Fruit fly (Drosophila melanogaster) whole organism, embryonic: ENCODE data around the gene Sqor.
A peak's percentile ranks its signal among the peaks of the same experiment; 100 is the strongest.

Experiments used
- Atf3 ChIP-seq: fragments of 200-800 bp; sonication (Bioruptor generic); optimal IDR thresholded peaks from 3 replicates; lab custom pipeline; 2016; ENCODE audit warnings: missing biosample characterization, missing genetic modification characterization
- CG10462 ChIP-seq: fragments of 200-800 bp; sonication (Bioruptor generic); optimal IDR thresholded peaks from 2 replicates; lab custom pipeline; 2016; ENCODE audit warnings: missing biosample characterization, missing genetic modification characterization
- CG10565 ChIP-seq: fragments of 200-800 bp; sonication (Bioruptor generic); optimal IDR thresholded peaks from 3 replicates; lab custom pipeline; 2016; ENCODE audit warnings: missing biosample characterization, mild to moderate bottlenecking, missing genetic modification characterization
- CG11696 ChIP-seq: fragments of 200-800 bp; sonication (Bioruptor generic); IDR thresholded peaks from 2 replicates; pipeline ENCODE4 v1.3.6; 2022; ENCODE audit warnings: missing biosample characterization, missing genetic modification characterization
- CG12391 ChIP-seq: fragments of 200-800 bp; sonication (Bioruptor generic); optimal IDR thresholded peaks from 3 replicates; lab custom pipeline; 2018; ENCODE audit warnings: missing biosample characterization, mild to moderate bottlenecking, missing genetic modification characterization, moderate library complexity
- CG12942 ChIP-seq: fragments of 200-800 bp; sonication (Bioruptor generic); optimal IDR thresholded peaks from 3 replicates; lab custom pipeline; 2016; ENCODE audit warnings: missing biosample characterization, missing genetic modification characterization
- CG13287 ChIP-seq: fragments of 200-800 bp; sonication (Bioruptor generic); IDR thresholded peaks from 2 replicates; pipeline ENCODE4 v1.3.6; 2022; ENCODE audit warnings: missing biosample characterization, missing genetic modification characterization; ENCODE audit not compliant: partially characterized antibody
- CG13424 ChIP-seq: fragments of 200-800 bp; sonication (Bioruptor generic); optimal IDR thresholded peaks from 2 replicates; lab custom pipeline; 2019; ENCODE audit warnings: missing biosample characterization, mild to moderate bottlenecking, missing genetic modification characterization, moderate library complexity
- CG13624 ChIP-seq: fragments of 200-800 bp; sonication (Bioruptor generic); optimal IDR thresholded peaks from 2 replicates; lab custom pipeline; 2016; ENCODE audit warnings: missing biosample characterization, missing genetic modification characterization
- CG15514 ChIP-seq: fragments of 200-800 bp; sonication (Bioruptor generic); optimal IDR thresholded peaks from 3 replicates; lab custom pipeline; 2017; ENCODE audit warnings: missing biosample characterization, missing genetic modification characterization, mild to moderate bottlenecking, moderate library complexity, missing genetic modification reagents
- CG17385 ChIP-seq: fragments of 200-800 bp; sonication (Bioruptor generic); optimal IDR thresholded peaks from 3 replicates; lab custom pipeline; 2018; ENCODE audit warnings: missing biosample characterization, mild to moderate bottlenecking, missing genetic modification characterization
- CG30403 ChIP-seq: fragments of 200-800 bp; sonication (Bioruptor generic); optimal IDR thresholded peaks from 3 replicates; lab custom pipeline; 2016; ENCODE audit warnings: missing biosample characterization, missing genetic modification characterization
- CG3726 ChIP-seq: fragments of 200-800 bp; sonication (Bioruptor generic); IDR thresholded peaks from 3 replicates; pipeline ENCODE4, ENCODE4 v1.3.6; 2022; ENCODE audit warnings: missing biosample characterization, missing genetic modification characterization
- CG3847 ChIP-seq: fragments of 200-800 bp; sonication (Bioruptor generic); IDR thresholded peaks from 2 replicates; pipeline ENCODE4 v1.3.6; 2022; ENCODE audit warnings: missing biosample characterization, missing genetic modification characterization
- CG4360 ChIP-seq: fragments of 200-800 bp; sonication (Bioruptor generic); IDR thresholded peaks from 2 replicates; pipeline ENCODE4 v1.3.6; 2022; ENCODE audit warnings: missing biosample characterization, missing genetic modification characterization
- CG5953 ChIP-seq: fragments of 200-800 bp; sonication (Bioruptor generic); IDR thresholded peaks from 2 replicates; pipeline ENCODE4 v1.3.6; 2022; ENCODE audit warnings: missing biosample characterization, missing genetic modification characterization
- CG6654 ChIP-seq: fragments of 200-800 bp; sonication (Bioruptor generic); optimal IDR thresholded peaks from 2 replicates; lab custom pipeline; 2017; ENCODE audit warnings: missing biosample characterization, mild to moderate bottlenecking, missing genetic modification characterization
- CG6791 ChIP-seq: fragments of 200-800 bp; sonication (Bioruptor generic); IDR thresholded peaks from 3 replicates; pipeline ENCODE4 v1.3.6; 2022; ENCODE audit warnings: missing biosample characterization, missing genetic modification characterization; ENCODE audit not compliant: partially characterized antibody
- CG6854 ChIP-seq: fragments of 200-800 bp; sonication (Bioruptor generic); optimal IDR thresholded peaks from 3 replicates; lab custom pipeline; 2017; ENCODE audit warnings: missing biosample characterization, mild to moderate bottlenecking, missing genetic modification characterization
- CG7357 ChIP-seq: fragments of 200-800 bp; sonication (Bioruptor generic); IDR thresholded peaks from 3 replicates; pipeline ENCODE4 v1.3.6; 2022; ENCODE audit warnings: missing biosample characterization, missing genetic modification characterization
- CG8281 ChIP-seq: fragments of 200-800 bp; sonication (Bioruptor generic); optimal IDR thresholded peaks from 2 replicates; lab custom pipeline; 2018; ENCODE audit warnings: missing biosample characterization, mild to moderate bottlenecking, missing genetic modification characterization, moderate library complexity
- D19B ChIP-seq: fragments of 200-800 bp; sonication (Bioruptor generic); optimal IDR thresholded peaks from 2 replicates; lab custom pipeline; 2017; ENCODE audit warnings: missing biosample characterization, mild to moderate bottlenecking, missing genetic modification characterization
- Dek ChIP-seq: fragments of 200-800 bp; sonication (Bioruptor generic); optimal IDR thresholded peaks from 3 replicates; lab custom pipeline; 2019; ENCODE audit warnings: missing biosample characterization, mild to moderate bottlenecking, missing genetic modification characterization, moderate library complexity
- Doc2 ChIP-seq: fragments of 200-800 bp; sonication (Bioruptor generic); IDR thresholded peaks from 2 replicates; pipeline ENCODE4 v1.3.6; 2022; ENCODE audit warnings: missing biosample characterization, missing genetic modification characterization
- Dref ChIP-seq: fragments of 200-800 bp; sonication (Bioruptor generic); IDR thresholded peaks from 2 replicates; pipeline ENCODE4 v1.3.6; 2022; ENCODE audit warnings: missing biosample characterization, missing genetic modification characterization
- Drgx ChIP-seq: fragments of 200-800 bp; sonication (Bioruptor generic); IDR thresholded peaks from 2 replicates; pipeline ENCODE4 v1.3.6; 2022; ENCODE audit warnings: missing biosample characterization, missing genetic modification characterization
- Gsc ChIP-seq: fragments of 200-800 bp; sonication (Bioruptor generic); IDR thresholded peaks from 2 replicates; pipeline ENCODE4 v1.3.6; 2022; ENCODE audit warnings: missing biosample characterization, missing genetic modification characterization
- HLHmδ ChIP-seq: fragments of 200-800 bp; sonication (Bioruptor generic); optimal IDR thresholded peaks from 2 replicates; lab custom pipeline; 2018; ENCODE audit warnings: missing biosample characterization, mild to moderate bottlenecking, missing genetic modification characterization, moderate library complexity
- HmgZ ChIP-seq: fragments of 200-800 bp; sonication (Bioruptor generic); optimal IDR thresholded peaks from 2 replicates; lab custom pipeline; 2018; ENCODE audit warnings: missing biosample characterization, mild to moderate bottlenecking, missing genetic modification characterization
- Med ChIP-seq: fragments of 200-800 bp; sonication (Bioruptor generic); peaks from one replicate; lab custom pipeline; 2016; ENCODE audit warnings: missing biosample characterization, missing genetic modification characterization, mild to moderate bottlenecking, inconsistent platforms, moderate library complexity
- NC2β ChIP-seq: fragments of 200-800 bp; sonication (Bioruptor generic); optimal IDR thresholded peaks from 2 replicates; lab custom pipeline; 2016; ENCODE audit warnings: missing biosample characterization, missing genetic modification characterization
- Oaz ChIP-seq: fragments of 200-800 bp; sonication (Bioruptor generic); IDR thresholded peaks from 2 replicates; pipeline ENCODE4 v1.3.6; 2022; ENCODE audit warnings: missing biosample characterization, missing genetic modification characterization
- Oli ChIP-seq: fragments of 200-800 bp; sonication (Bioruptor generic); optimal IDR thresholded peaks from 2 replicates; lab custom pipeline; 2018; ENCODE audit warnings: missing biosample characterization, mild to moderate bottlenecking, missing genetic modification characterization, moderate library complexity
- Six4 ChIP-seq: fragments of 200-800 bp; sonication (Bioruptor generic); optimal IDR thresholded peaks from 2 replicates; lab custom pipeline; 2016; ENCODE audit warnings: missing biosample characterization, missing genetic modification characterization
- Ssrp ChIP-seq: fragments of 200-800 bp; sonication (Bioruptor generic); optimal IDR thresholded peaks from 2 replicates; lab custom pipeline; 2018; ENCODE audit warnings: missing biosample characterization, mild to moderate bottlenecking, missing genetic modification characterization, moderate library complexity
- Tbp ChIP-seq: fragments of >200 bp; optimal IDR thresholded peaks from 2 replicates; lab custom pipeline; 2018; ENCODE audit warnings: missing biosample characterization, missing genetic modification characterization
- ara ChIP-seq: fragments of 200-800 bp; sonication (Bioruptor generic); IDR thresholded peaks from 2 replicates; pipeline ENCODE4 v1.3.6; 2022; ENCODE audit warnings: missing biosample characterization, missing genetic modification characterization
- disco-r ChIP-seq: fragments of 200-800 bp; sonication (Bioruptor generic); optimal IDR thresholded peaks from 2 replicates; lab custom pipeline; 2016; ENCODE audit warnings: missing biosample characterization, missing genetic modification characterization
- en ChIP-seq: fragments of 200-800 bp; sonication (Bioruptor generic); optimal IDR thresholded peaks from 2 replicates; lab custom pipeline; 2016; ENCODE audit warnings: missing biosample characterization, missing genetic modification characterization
- ftz-f1 ChIP-seq: fragments of 200-800 bp; sonication (Bioruptor generic); optimal IDR thresholded peaks from 2 replicates; lab custom pipeline; 2016; ENCODE audit warnings: missing biosample characterization, missing genetic modification characterization
- fu2 ChIP-seq: fragments of 200-800 bp; sonication (Bioruptor generic); optimal IDR thresholded peaks from 2 replicates; lab custom pipeline; 2016; ENCODE audit warnings: missing biosample characterization, missing genetic modification characterization
- ind ChIP-seq: fragments of 200-800 bp; sonication (Bioruptor generic); optimal IDR thresholded peaks from 3 replicates; lab custom pipeline; 2016; ENCODE audit warnings: missing biosample characterization, missing genetic modification characterization
- peb ChIP-seq: fragments of 200-800 bp; sonication (Bioruptor generic); IDR thresholded peaks from 2 replicates; pipeline ENCODE4 v1.3.6; 2022; ENCODE audit warnings: missing biosample characterization, missing genetic modification characterization
- prd ChIP-seq, 3 experiments: fragments of >200 bp in 2 of 3; fragments of 200-800 bp in 1 of 3; sonication (Bioruptor generic) in 1 of 3; optimal IDR thresholded peaks in 2 of 3; IDR thresholded peaks in 1 of 3; 2 replicates in 2 of 3; 3 replicates in 1 of 3; pipeline versions ENCODE4 v1.3.6 to Lab custom; 2017 to 2022; ENCODE audit warnings: missing biosample characterization in 1 of 3, missing genetic modification characterization in 1 of 3
- pum ChIP-seq: fragments of 200-800 bp; sonication (Bioruptor generic); optimal IDR thresholded peaks from 2 replicates; lab custom pipeline; 2016; ENCODE audit warnings: missing biosample characterization, missing genetic modification characterization
- repo ChIP-seq: fragments of 200-800 bp; sonication (Bioruptor generic); optimal IDR thresholded peaks from 2 replicates; lab custom pipeline; 2016; ENCODE audit warnings: missing biosample characterization, missing genetic modification characterization
- salm ChIP-seq: fragments of 200-800 bp; sonication (Bioruptor generic); optimal IDR thresholded peaks from 2 replicates; lab custom pipeline; 2018; ENCODE audit warnings: missing biosample characterization, mild to moderate bottlenecking, missing genetic modification characterization
- sr ChIP-seq: fragments of 200-800 bp; sonication (Bioruptor generic); IDR thresholded peaks from 3 replicates; pipeline ENCODE4 v1.3.6; 2022; ENCODE audit warnings: missing biosample characterization, missing genetic modification characterization
- stwl ChIP-seq: fragments of 200-800 bp; sonication (Bioruptor generic); optimal IDR thresholded peaks from 3 replicates; lab custom pipeline; 2018; ENCODE audit warnings: missing biosample characterization, mild to moderate bottlenecking, missing genetic modification characterization, moderate library complexity
- tll ChIP-seq, 2 experiments: fragments of 200-800 bp in 1 of 2; fragments of >200 bp in 1 of 2; sonication (Bioruptor generic) in 1 of 2; optimal IDR thresholded peaks; 2 replicates each; lab custom pipeline; 2017 to 2019; ENCODE audit warnings: missing biosample characterization in 2 of 2, missing genetic modification characterization in 2 of 2, mild to moderate bottlenecking in 1 of 2, moderate library complexity in 1 of 2

Sqor gene

DNA sequence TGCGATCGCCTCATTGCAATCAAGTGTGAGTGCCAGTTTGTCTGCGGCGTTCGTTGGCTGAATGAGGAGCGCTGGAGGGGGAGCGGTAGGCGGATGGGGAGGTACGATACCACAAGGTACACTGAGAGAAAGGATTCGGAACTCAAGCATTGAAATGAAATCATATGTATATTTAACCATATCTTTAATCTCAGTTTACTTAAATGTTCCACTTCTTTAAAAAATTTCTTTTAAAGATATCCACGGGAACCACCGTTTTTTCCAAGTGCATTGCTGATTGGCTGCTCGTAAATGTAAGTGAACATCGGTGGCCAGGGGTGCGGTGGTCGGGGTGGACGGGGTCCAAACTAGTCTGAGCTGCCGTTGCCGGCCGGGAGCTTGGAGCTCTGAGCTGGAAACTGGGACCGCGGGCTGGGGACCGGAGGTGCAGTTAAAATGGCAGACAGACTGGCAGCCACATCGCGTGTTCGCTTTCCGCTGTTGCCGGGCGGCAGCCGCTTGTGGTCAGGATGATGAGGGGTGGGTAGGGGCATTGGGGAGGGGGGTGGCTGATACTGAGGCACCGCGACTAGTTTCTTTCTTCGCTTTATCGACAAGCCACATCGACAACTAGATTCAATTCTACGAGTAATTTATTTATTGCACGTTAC lies 11.7 kb upstream of the Sqor start (continued):
- peak; percentile 94 for TF ChIP-seq Six4 (GFP tag; lab: Kevin White, UChicago)
- peak; percentile 92 for TF ChIP-seq CG3847
- TF ChIP-seq prd (optimal IDR thresholded peaks at IDR 0.05; lab: Kevin White, UChicago): no peak
- peak; percentile 97 for TF ChIP-seq prd (GFP tag; IDR thresholded peaks at IDR 0.05; lab: Robert Waterston, UW)
- peak; percentile 84 for TF ChIP-seq fu2 (GFP tag; lab: Kevin White, UChicago)
- TF ChIP-seq CG8281 (tag; lab: Kevin White, UChicago): peak; percentile 78
- TF ChIP-seq CG10462 (GFP tag; lab: Kevin White, UChicago): peak; percentile 92
- peak; percentile 88 for TF ChIP-seq CG6654 (GFP tag; lab: Kevin White, UChicago)
- peak; percentile 88 for TF ChIP-seq repo
- TF ChIP-seq CG3726 (GFP tag; lab: Robert Waterston, UW): peak; percentile 95
- peak; percentile 99 for TF ChIP-seq Drgx (GFP tag; lab: Robert Waterston, UW)
- TF ChIP-seq ind (GFP tag; lab: Kevin White, UChicago): peak; percentile 93
- TF ChIP-seq CG6791 (GFP tag; lab: Robert Waterston, UW): no peak
- peak; percentile 97 for TF ChIP-seq Atf3 (GFP tag; lab: Kevin White, UChicago)
- peak; percentile 77 for TF ChIP-seq CG10565 (GFP tag; lab: Kevin White, UChicago)
- TF ChIP-seq Dek (tag; lab: Kevin White, UChicago): peak; percentile 92
- TF ChIP-seq Med (GFP tag; lab: Kevin White, UChicago): peak; percentile 99
- peak; percentile 98 for TF ChIP-seq Oli
- TF ChIP-seq CG13624 (GFP tag; lab: Kevin White, UChicago): peak; percentile 90
- peak; percentile 96 for TF ChIP-seq HmgZ (tag; lab: Kevin White, UChicago)
- TF ChIP-seq CG7357 (GFP tag; lab: Robert Waterston, UW): peak; percentile 90
- peak; percentile 95 for TF ChIP-seq CG30403 (GFP tag; lab: Kevin White, UChicago)
- peak; percentile 77 for TF ChIP-seq CG15514 (GFP tag; lab: Kevin White, UChicago)
- peak; percentile 98 for TF ChIP-seq CG12391 (tag; lab: Kevin White, UChicago)
- peak; percentile 96 for TF ChIP-seq CG5953
- TF ChIP-seq NC2β (GFP tag; lab: Kevin White, UChicago): peak; percentile 93
- TF ChIP-seq stwl (tag; lab: Kevin White, UChicago): peak; percentile 38
- TF ChIP-seq peb (GFP tag; lab: Robert Waterston, UW): peak; percentile 96
- TF ChIP-seq CG17385: peak; percentile 95
- TF ChIP-seq Dref (GFP tag; lab: Robert Waterston, UW): no peak
- TF ChIP-seq tll (GFP tag; optimal IDR thresholded peaks at IDR 0.05; lab: Kevin White, UChicago): peak in 1 of 2 experiments; percentile 19
- TF ChIP-seq pum (GFP tag; lab: Kevin White, UChicago): peak; percentile 96
- peak; percentile 91 for TF ChIP-seq Oaz
- peak; percentile 86 for TF ChIP-seq CG4360 (GFP tag; lab: Robert Waterston, UW)
- peak; percentile 98 for TF ChIP-seq ara (GFP tag; lab: Robert Waterston, UW)
- TF ChIP-seq salm: peak; percentile 96
- peak; percentile 73; the same call in 1 of the 2 replicates for TF ChIP-seq Doc2 (GFP tag; lab: Robert Waterston, UW)
- TF ChIP-seq Tbp (GFP tag; lab: Kevin White, UChicago): no peak
- peak; percentile 98 for TF ChIP-seq CG13424 (tag; lab: Kevin White, UChicago)
- peak; percentile 88 for TF ChIP-seq CG11696 (GFP tag; lab: Robert Waterston, UW)
- peak; percentile 87 for TF ChIP-seq disco-r (GFP tag; lab: Kevin White, UChicago)
- peak; percentile 69 for TF ChIP-seq CG6854 (GFP tag; lab: Kevin White, UChicago)
- peak; percentile 94 for TF ChIP-seq Gsc (GFP tag; lab: Robert Waterston, UW)
- TF ChIP-seq CG12942 (GFP tag; lab: Kevin White, UChicago): peak; percentile 93
- peak; percentile 43 for TF ChIP-seq D19B (GFP tag; lab: Kevin White, UChicago)
- TF ChIP-seq HLHmδ (GFP tag; lab: Kevin White, UChicago): no peak
- no peak for TF ChIP-seq CG13287 (GFP tag; lab: Robert Waterston, UW)
- TF ChIP-seq en (GFP tag; lab: Kevin White, UChicago): peak; percentile 89
- TF ChIP-seq Ssrp (tag; lab: Kevin White, UChicago): peak; percentile 96
- TF ChIP-seq ftz-f1 (GFP tag; lab: Kevin White, UChicago): peak; percentile 78
- peak; percentile 89 for TF ChIP-seq sr (GFP tag; lab: Robert Waterston, UW)
